Fruit fly (Drosophila melanogaster) whole organism: ENCODE data around the gene CG31229.

ENCODE experiments used
- CG8478 ChIP-seq: fragments of >200 bp; optimal IDR thresholded peaks from 2 replicates; lab custom pipeline; 2018; ENCODE audit warnings: inconsistent platforms
- EcR ChIP-seq, 2 experiments: fragments of >200 bp; optimal IDR thresholded peaks; 2 replicates each; lab custom pipeline; 2017; ENCODE audit warnings: missing biosample characterization in 2 of 2, missing genetic modification characterization in 2 of 2, missing genetic modification reagents in 2 of 2
- psq ChIP-seq: fragments of >200 bp; optimal IDR thresholded peaks from 2 replicates; lab custom pipeline; 2017
- usp ChIP-seq: fragments of >200 bp; optimal IDR thresholded peaks from 2 replicates; lab custom pipeline; 2017; ENCODE audit warnings: missing biosample characterization, missing genetic modification characterization, mixed read lengths

dm6 chr3R:18670441-18671111 is 2.9 kb downstream of the CG31229 start:
- TF ChIP-seq EcR (GFP tag; optimal IDR thresholded peaks at IDR 0.05; lab: Kevin White, UChicago) (no peak), usp (GFP tag; lab: Kevin White, UChicago) (no peak), CG8478 (lab: Kevin White, UChicago) (no peak), psq (lab: Kevin White, UChicago) (no peak)
